Worm (Caenorhabditis elegans): Measurements from ENCODE around the gene AC7.3.
A peak's percentile ranks its signal among the peaks of the same experiment; 100 is the strongest.

DNA sequence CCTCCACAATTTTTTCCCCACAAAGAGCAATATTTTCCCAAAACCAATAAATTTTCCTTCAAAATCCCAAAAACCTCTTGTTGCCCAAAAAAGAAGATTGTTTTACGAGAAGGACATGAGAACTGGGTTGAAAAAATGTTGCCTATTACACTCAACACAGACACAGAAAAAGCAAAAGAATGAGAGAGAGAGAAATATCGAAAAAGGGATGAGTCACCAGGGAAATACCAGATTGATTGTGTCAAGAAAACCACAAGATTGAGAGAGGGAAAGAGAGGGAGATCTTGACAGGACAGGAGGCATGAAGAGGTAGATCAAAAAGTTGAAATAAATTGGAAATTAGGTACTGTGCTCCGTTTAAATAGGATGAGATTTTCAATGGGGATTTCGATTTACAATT lies 23.2 kb downstream of the AC7.3 start:
- peak; percentile 31 for TF ChIP-seq nhr-6 (tag; optimal IDR thresholded peaks at IDR 0.05)
- no peak for TF ChIP-seq ztf-11 (tag; optimal IDR thresholded peaks at IDR 0.05)
- TF ChIP-seq jun-1 (tag; optimal IDR thresholded peaks at IDR 0.05), result no peak
- no peak for TF ChIP-seq zip-11 (GFP tag; IDR thresholded peaks at IDR 0.05)
- TF ChIP-seq ceh-82 (tag; optimal IDR thresholded peaks at IDR 0.05), result no peak
- TF ChIP-seq ces-1 (GFP tag; optimal IDR thresholded peaks at IDR 0.05), result no peak
